Fruit fly (Drosophila melanogaster): ENCODE data around the gene Ddr.

Gene Ddr

DNA sequence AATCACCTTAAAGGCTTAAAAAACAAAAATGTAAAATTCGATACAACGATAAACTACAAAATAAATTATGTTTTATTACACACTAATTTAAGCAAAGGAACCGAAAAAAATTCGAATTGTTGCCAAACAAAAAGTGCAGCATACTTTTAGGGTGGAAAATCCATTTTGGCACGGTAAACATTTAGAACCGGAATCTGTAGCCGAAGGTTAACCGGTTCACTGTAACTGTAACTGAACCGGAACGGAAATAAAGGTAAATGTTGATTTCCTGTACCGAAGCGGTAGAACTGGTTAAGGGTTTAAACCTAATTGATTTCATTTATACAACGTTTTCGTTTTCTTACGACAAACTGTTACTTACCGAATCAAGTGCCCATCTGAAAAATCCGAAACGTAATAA, 114.0 kb downstream of the Ddr start (continued):
- TF ChIP-seq zfh1 (GFP tag; IDR thresholded peaks at IDR 0.05) (no peak), sens (GFP tag) (peak; percentile 37), CG7271 (tag; optimal IDR thresholded peaks at IDR 0.05) (peak; percentile 81), Ets97D (GFP tag; optimal IDR thresholded peaks at IDR 0.05) (peak; percentile 24), CG3838 (GFP tag; optimal IDR thresholded peaks at IDR 0.05) (no peak), CG9609 (GFP tag; optimal IDR thresholded peaks at IDR 0.05) (no peak), Mad (GFP tag; optimal IDR thresholded peaks at IDR 0.05) (no peak), bsh (GFP tag; optimal IDR thresholded peaks at IDR 0.05) (no peak)

DNA sequence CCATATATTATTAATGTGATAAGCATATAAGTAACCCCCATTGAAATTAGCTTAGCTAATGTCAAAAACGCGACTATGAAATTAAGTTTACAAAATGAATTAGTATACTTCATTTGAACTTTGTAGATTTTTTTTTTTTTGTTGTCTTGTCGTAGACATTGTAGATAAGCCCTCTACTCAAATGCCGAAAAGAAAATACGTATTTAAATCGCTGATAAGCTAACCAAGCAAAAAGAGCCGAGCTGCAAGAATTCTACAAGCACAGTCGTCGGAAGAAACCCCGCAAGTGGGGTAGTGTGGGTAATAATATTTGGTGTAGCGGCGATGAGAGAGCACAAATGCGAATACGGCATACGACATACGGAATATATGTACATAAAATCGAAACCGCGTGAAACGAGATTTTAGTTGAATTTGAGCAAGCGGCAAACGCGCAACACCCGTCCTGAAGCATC, 114.6 kb downstream of the Ddr start, which contains the start of gene Nepl4:
Gene Nepl4, plus strand, starts transcription at position 405 of the 455 bp plus-strand sequence.
- TF ChIP-seq CG4820 (GFP tag; optimal IDR thresholded peaks at IDR 0.05) (no peak), toy (GFP tag; IDR thresholded peaks at IDR 0.05) (no peak), dm (GFP tag; optimal IDR thresholded peaks at IDR 0.05) (no peak), odd (GFP tag; optimal IDR thresholded peaks at IDR 0.05) (no peak), Neu2 (GFP tag; optimal IDR thresholded peaks at IDR 0.05; ENCODE audit: borderline replicate concordance) (no peak), CG34224 (GFP tag; IDR thresholded peaks at IDR 0.05; ENCODE audit: partially characterized antibody) (no peak), B-H1 (GFP tag; IDR thresholded peaks at IDR 0.05) (no peak), CG42726 (GFP tag; IDR thresholded peaks at IDR 0.05; ENCODE audit: partially characterized antibody) (no peak), ssp (GFP tag; IDR thresholded peaks at IDR 0.05) (no peak), CG34422 (GFP tag; IDR thresholded peaks at IDR 0.05) (no peak), Lim3 (GFP tag; IDR thresholded peaks at IDR 0.05) (no peak), corto (GFP tag; optimal IDR thresholded peaks at IDR 0.05) (no peak), NK7.1 (GFP tag; optimal IDR thresholded peaks at IDR 0.05) (no peak), CG6791 (GFP tag; IDR thresholded peaks at IDR 0.05; ENCODE audit: partially characterized antibody) (no peak), chinmo (GFP tag; IDR thresholded peaks at IDR 0.05; ENCODE audit: partially characterized antibody) (0 out of 4 replicates have a peak, but pooled peaks have one; percentile 32), bcd (GFP tag; optimal IDR thresholded peaks at IDR 0.05) (no peak), bbx (GFP tag; IDR thresholded peaks at IDR 0.05; ENCODE audit: partially characterized antibody) (no peak), ac (GFP tag; optimal IDR thresholded peaks at IDR 0.05) (no peak), CG12391 (tag; optimal IDR thresholded peaks at IDR 0.05) (no peak), CG9215 (GFP tag; IDR thresholded peaks at IDR 0.05) (no peak), CG34376 (GFP tag; optimal IDR thresholded peaks at IDR 0.05) (peak; percentile 62), CG17385 (GFP tag; optimal IDR thresholded peaks at IDR 0.05) (no peak), unpg (GFP tag; optimal IDR thresholded peaks at IDR 0.05) (no peak), cwo (GFP tag; optimal IDR thresholded peaks at IDR 0.05) (peak; percentile 39), HLHmδ (GFP tag; optimal IDR thresholded peaks at IDR 0.05) (no peak), dmrt11E (tag; optimal IDR thresholded peaks at IDR 0.05) (no peak), sug (tag; optimal IDR thresholded peaks at IDR 0.05) (peak; percentile 67), CG11398 (GFP tag; optimal IDR thresholded peaks at IDR 0.05) (no peak), nmo (GFP tag; optimal IDR thresholded peaks at IDR 0.05) (no peak), CrebB (tag; optimal IDR thresholded peaks at IDR 0.05) (no peak)

DNA sequence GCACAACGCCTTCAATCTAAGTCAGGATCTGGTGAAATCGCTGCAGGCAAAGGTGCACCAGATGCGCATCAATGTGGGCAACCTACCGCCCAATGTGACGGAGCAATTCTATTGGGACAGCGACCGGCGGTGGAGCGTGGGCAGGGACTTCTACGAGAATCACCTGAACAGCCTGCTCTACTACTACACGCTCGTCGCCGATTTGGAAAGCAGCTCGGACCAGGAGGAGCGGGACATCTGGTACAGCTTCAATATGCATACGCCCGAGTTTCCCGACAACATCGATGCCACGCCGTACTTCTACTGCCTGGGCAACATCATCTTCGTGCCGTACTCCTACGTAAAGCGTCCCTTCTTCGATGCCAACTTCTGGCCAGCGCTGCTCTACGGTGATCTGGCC, 116.4 kb downstream of the Ddr start:
- no peak for TF ChIP-seq TFAM (GFP tag; optimal IDR thresholded peaks at IDR 0.05)
- TF ChIP-seq disco-r (GFP tag; optimal IDR thresholded peaks at IDR 0.05), result no peak
- no peak for TF ChIP-seq sqz (GFP tag; optimal IDR thresholded peaks at IDR 0.05)
- no peak for TF ChIP-seq ro (GFP tag; IDR thresholded peaks at IDR 0.05)
- TF ChIP-seq slp2 (GFP tag; optimal IDR thresholded peaks at IDR 0.05), result no peak
- no peak for TF ChIP-seq Doc2 (GFP tag; IDR thresholded peaks at IDR 0.05)
- TF ChIP-seq danr (GFP tag; IDR thresholded peaks at IDR 0.05), result no peak

Measured in whole organism, embryonic.